Fruit fly (Drosophila melanogaster) whole organism, embryonic: Measurements from ENCODE around the gene p115.

Source experiments
- BEAF-32 ChIP-seq: fragments of 200-800 bp; sonication (Bioruptor generic); optimal IDR thresholded peaks from 3 replicates; lab custom pipeline; 2017; ENCODE audit warnings: missing biosample characterization, missing genetic modification characterization, mild to moderate bottlenecking, moderate library complexity, missing genetic modification reagents
- CG1024 ChIP-seq: fragments of 200-800 bp; sonication (Bioruptor generic); IDR thresholded peaks from 2 replicates; pipeline ENCODE4 v1.3.6; 2022; ENCODE audit warnings: missing biosample characterization, missing genetic modification characterization
- CG10366 ChIP-seq: fragments of 200-800 bp; sonication (Bioruptor generic); IDR thresholded peaks from 2 replicates; pipeline ENCODE4 v1.3.6; 2022; ENCODE audit warnings: missing biosample characterization, missing genetic modification characterization
- CG10654 ChIP-seq: fragments of 200-800 bp; sonication (Bioruptor generic); optimal IDR thresholded peaks from 2 replicates; lab custom pipeline; 2016; ENCODE audit warnings: missing biosample characterization, missing genetic modification characterization
- CG11696 ChIP-seq: fragments of 200-800 bp; sonication (Bioruptor generic); IDR thresholded peaks from 2 replicates; pipeline ENCODE4 v1.3.6; 2022; ENCODE audit warnings: missing biosample characterization, missing genetic modification characterization
- CG12236 ChIP-seq: fragments of 200-800 bp; sonication (Bioruptor generic); optimal IDR thresholded peaks from 2 replicates; lab custom pipeline; 2016; ENCODE audit warnings: missing biosample characterization, missing genetic modification characterization
- CG12769 ChIP-seq: fragments of 200-800 bp; sonication (Bioruptor generic); optimal IDR thresholded peaks from 2 replicates; lab custom pipeline; 2019; ENCODE audit warnings: missing biosample characterization, mild to moderate bottlenecking, missing genetic modification characterization, moderate library complexity
- CG13894 ChIP-seq: fragments of 200-800 bp; sonication (Bioruptor generic); optimal IDR thresholded peaks from 3 replicates; lab custom pipeline; 2018; ENCODE audit warnings: missing biosample characterization, mild to moderate bottlenecking, missing genetic modification characterization, moderate library complexity
- CG14667 ChIP-seq: fragments of 200-800 bp; sonication (Bioruptor generic); IDR thresholded peaks from 2 replicates; pipeline ENCODE4 v1.3.6; 2022; ENCODE audit warnings: missing biosample characterization, missing genetic modification characterization
- CG17361 ChIP-seq: fragments of 200-800 bp; sonication (Bioruptor generic); IDR thresholded peaks from 3 replicates; pipeline ENCODE4 v1.3.6; 2022; ENCODE audit warnings: missing biosample characterization, missing genetic modification characterization
- CG18011 ChIP-seq: fragments of 200-800 bp; sonication (Bioruptor generic); optimal IDR thresholded peaks from 2 replicates; lab custom pipeline; 2017; ENCODE audit warnings: missing biosample characterization, missing genetic modification characterization, mild to moderate bottlenecking, moderate library complexity, missing genotype
- CG30431 ChIP-seq: fragments of 200-800 bp; sonication (Bioruptor generic); optimal IDR thresholded peaks from 2 replicates; lab custom pipeline; 2017; ENCODE audit warnings: missing biosample characterization, missing genetic modification characterization
- CG3065 ChIP-seq: fragments of 200-800 bp; sonication (Bioruptor generic); optimal IDR thresholded peaks from 2 replicates; lab custom pipeline; 2016; ENCODE audit warnings: missing biosample characterization, missing genetic modification characterization
- CG31365 ChIP-seq: fragments of 200-800 bp; sonication (Bioruptor generic); optimal IDR thresholded peaks from 2 replicates; lab custom pipeline; 2018; ENCODE audit warnings: missing biosample characterization, mild to moderate bottlenecking, missing genetic modification characterization
- CG3281 ChIP-seq: fragments of 200-800 bp; sonication (Bioruptor generic); optimal IDR thresholded peaks from 3 replicates; lab custom pipeline; 2017; ENCODE audit warnings: missing biosample characterization, mild to moderate bottlenecking, missing genetic modification characterization
- CG4424 ChIP-seq: fragments of 200-800 bp; sonication (Bioruptor generic); optimal IDR thresholded peaks from 3 replicates; lab custom pipeline; 2016; ENCODE audit warnings: missing biosample characterization, missing genetic modification characterization
- CG4854 ChIP-seq: fragments of 200-800 bp; sonication (Bioruptor generic); optimal IDR thresholded peaks from 2 replicates; lab custom pipeline; 2016; ENCODE audit warnings: missing biosample characterization, missing genetic modification characterization, inconsistent platforms
- CG6683 ChIP-seq: fragments of 200-800 bp; sonication (Bioruptor generic); optimal IDR thresholded peaks from 2 replicates; lab custom pipeline; 2017; ENCODE audit warnings: missing biosample characterization, mild to moderate bottlenecking, missing genetic modification characterization, missing genetic modification reagents
- CG7963 ChIP-seq: fragments of 200-800 bp; sonication (Bioruptor generic); IDR thresholded peaks from 3 replicates; pipeline ENCODE4 v1.3.6; 2022; ENCODE audit warnings: missing biosample characterization, missing genetic modification characterization; ENCODE audit not compliant: partially characterized antibody
- CG9876 ChIP-seq: fragments of 200-800 bp; sonication (Bioruptor generic); optimal IDR thresholded peaks from 2 replicates; lab custom pipeline; 2016; ENCODE audit warnings: missing biosample characterization, missing genetic modification characterization
- Camta ChIP-seq: fragments of 200-800 bp; sonication (Bioruptor generic); optimal IDR thresholded peaks from 2 replicates; lab custom pipeline; 2016; ENCODE audit warnings: missing biosample characterization, missing genetic modification characterization
- D19A ChIP-seq: fragments of 200-800 bp; optimal IDR thresholded peaks from 3 replicates; lab custom pipeline; 2019; ENCODE audit warnings: missing biosample characterization, mild to moderate bottlenecking, missing genetic modification characterization, moderate library complexity
- Fer1 ChIP-seq: fragments of 200-800 bp; sonication (Bioruptor generic); optimal IDR thresholded peaks from 2 replicates; lab custom pipeline; 2017; ENCODE audit warnings: missing biosample characterization, mild to moderate bottlenecking, missing genetic modification characterization
- H2.0 ChIP-seq: fragments of 200-800 bp; sonication (Bioruptor generic); IDR thresholded peaks from 2 replicates; pipeline ENCODE4 v1.3.6; 2022; ENCODE audit warnings: missing biosample characterization, missing genetic modification characterization
- HHEX ChIP-seq: fragments of 200-800 bp; sonication (Bioruptor generic); optimal IDR thresholded peaks from 3 replicates; lab custom pipeline; 2017; ENCODE audit warnings: missing biosample characterization, mild to moderate bottlenecking, missing genetic modification characterization, missing genetic modification reagents
- Hmx ChIP-seq: fragments of 200-800 bp; sonication (Bioruptor generic); optimal IDR thresholded peaks from 2 replicates; lab custom pipeline; 2016; ENCODE audit warnings: missing biosample characterization, missing genetic modification characterization
- Jarid2 ChIP-seq: fragments of 200-800 bp; sonication (Bioruptor generic); optimal IDR thresholded peaks from 3 replicates; lab custom pipeline; 2017; ENCODE audit warnings: mild to moderate bottlenecking, missing biosample characterization, missing genetic modification reagents, missing genetic modification characterization
- Kr ChIP-seq: fragments of 200-800 bp; sonication (Bioruptor generic); optimal IDR thresholded peaks from 2 replicates; lab custom pipeline; 2017; ENCODE audit warnings: missing biosample characterization, mild to moderate bottlenecking, missing genetic modification characterization
- MTF-1 ChIP-seq: fragments of 200-800 bp; sonication (Bioruptor generic); optimal IDR thresholded peaks from 2 replicates; lab custom pipeline; 2018; ENCODE audit warnings: missing biosample characterization, mild to moderate bottlenecking, missing genetic modification characterization, borderline replicate concordance
- Meics ChIP-seq: fragments of 200-800 bp; sonication (Bioruptor generic); optimal IDR thresholded peaks from 2 replicates; lab custom pipeline; 2017; ENCODE audit warnings: missing biosample characterization, mild to moderate bottlenecking, missing genetic modification characterization
- Myb ChIP-seq: fragments of 200-800 bp; sonication (Bioruptor generic); optimal IDR thresholded peaks from 2 replicates; lab custom pipeline; 2016; ENCODE audit warnings: missing biosample characterization, missing genetic modification characterization
- NfI ChIP-seq: fragments of 200-800 bp; sonication (Bioruptor generic); optimal IDR thresholded peaks from 3 replicates; lab custom pipeline; 2018; ENCODE audit warnings: missing biosample characterization, mild to moderate bottlenecking, missing genetic modification characterization, moderate library complexity
- Oaz ChIP-seq: fragments of 200-800 bp; sonication (Bioruptor generic); IDR thresholded peaks from 2 replicates; pipeline ENCODE4 v1.3.6; 2022; ENCODE audit warnings: missing biosample characterization, missing genetic modification characterization
- Rfx ChIP-seq: fragments of 200-800 bp; sonication (Bioruptor generic); IDR thresholded peaks from 2 replicates; pipeline ENCODE4 v1.3.6; 2022; ENCODE audit warnings: missing biosample characterization, missing genetic modification characterization
- TFAM ChIP-seq: fragments of 200-800 bp; sonication (Bioruptor generic); optimal IDR thresholded peaks from 2 replicates; lab custom pipeline; 2017; ENCODE audit warnings: missing biosample characterization, missing genetic modification characterization, inconsistent platforms
- abd-A ChIP-seq: fragments of 200-800 bp; sonication (Bioruptor generic); optimal IDR thresholded peaks from 3 replicates; lab custom pipeline; 2019; ENCODE audit warnings: missing biosample characterization, mild to moderate bottlenecking, missing genetic modification characterization, moderate library complexity
- ase ChIP-seq: fragments of 200-800 bp; sonication (Bioruptor generic); IDR thresholded peaks from 3 replicates; pipeline ENCODE4 v1.3.6; 2022; ENCODE audit warnings: missing biosample characterization, missing genetic modification characterization
- cas ChIP-seq: fragments of 200-800 bp; sonication (Bioruptor generic); IDR thresholded peaks from 2 replicates; pipeline ENCODE4 v1.3.6; 2022; ENCODE audit warnings: missing biosample characterization, missing genetic modification characterization
- disco-r ChIP-seq: fragments of 200-800 bp; sonication (Bioruptor generic); optimal IDR thresholded peaks from 2 replicates; lab custom pipeline; 2016; ENCODE audit warnings: missing biosample characterization, missing genetic modification characterization
- lmd ChIP-seq: fragments of 200-800 bp; sonication (Bioruptor generic); IDR thresholded peaks from 2 replicates; pipeline ENCODE4 v1.3.6; 2022; ENCODE audit warnings: missing biosample characterization, missing genetic modification characterization
- mam ChIP-seq: fragments of 200-800 bp; sonication (Bioruptor generic); optimal IDR thresholded peaks from 3 replicates; lab custom pipeline; 2016; ENCODE audit warnings: missing biosample characterization, missing genetic modification characterization
- mirr ChIP-seq: fragments of 200-800 bp; sonication (Bioruptor generic); optimal IDR thresholded peaks from 3 replicates; lab custom pipeline; 2018; ENCODE audit warnings: missing biosample characterization, mild to moderate bottlenecking, missing genetic modification characterization
- pzg ChIP-seq: fragments of 200-800 bp; sonication (Bioruptor generic); optimal IDR thresholded peaks from 3 replicates; lab custom pipeline; 2018; ENCODE audit warnings: missing biosample characterization, mild to moderate bottlenecking, missing genetic modification characterization, moderate library complexity
- repo ChIP-seq: fragments of 200-800 bp; sonication (Bioruptor generic); optimal IDR thresholded peaks from 2 replicates; lab custom pipeline; 2016; ENCODE audit warnings: missing biosample characterization, missing genetic modification characterization
- shn ChIP-seq: fragments of 200-800 bp; sonication (Bioruptor generic); optimal IDR thresholded peaks from 3 replicates; lab custom pipeline; 2016; ENCODE audit warnings: missing biosample characterization, missing genetic modification characterization
- trh ChIP-seq: fragments of 200-800 bp; sonication (Bioruptor generic); optimal IDR thresholded peaks from 2 replicates; lab custom pipeline; 2016; ENCODE audit warnings: missing biosample characterization, missing genetic modification characterization
- ttk ChIP-seq: fragments of 200-800 bp; sonication (Bioruptor generic); IDR thresholded peaks from 2 replicates; pipeline ENCODE4 v2.1.2; 2022; ENCODE audit warnings: missing biosample characterization, missing genetic modification characterization
- vnd ChIP-seq: fragments of 200-800 bp; sonication (Bioruptor generic); IDR thresholded peaks from 3 replicates; pipeline ENCODE4 v1.3.6; 2022; ENCODE audit warnings: missing biosample characterization, missing genetic modification characterization; ENCODE audit not compliant: partially characterized antibody
- wdn ChIP-seq: fragments of 200-800 bp; sonication (Bioruptor generic); IDR thresholded peaks from 2 replicates; pipeline ENCODE4 v1.3.6; 2022; ENCODE audit warnings: missing biosample characterization, missing genetic modification characterization
- yki ChIP-seq: fragments of >200 bp; optimal IDR thresholded peaks from 3 replicates; lab custom pipeline; 2018

Gene p115

DNA sequence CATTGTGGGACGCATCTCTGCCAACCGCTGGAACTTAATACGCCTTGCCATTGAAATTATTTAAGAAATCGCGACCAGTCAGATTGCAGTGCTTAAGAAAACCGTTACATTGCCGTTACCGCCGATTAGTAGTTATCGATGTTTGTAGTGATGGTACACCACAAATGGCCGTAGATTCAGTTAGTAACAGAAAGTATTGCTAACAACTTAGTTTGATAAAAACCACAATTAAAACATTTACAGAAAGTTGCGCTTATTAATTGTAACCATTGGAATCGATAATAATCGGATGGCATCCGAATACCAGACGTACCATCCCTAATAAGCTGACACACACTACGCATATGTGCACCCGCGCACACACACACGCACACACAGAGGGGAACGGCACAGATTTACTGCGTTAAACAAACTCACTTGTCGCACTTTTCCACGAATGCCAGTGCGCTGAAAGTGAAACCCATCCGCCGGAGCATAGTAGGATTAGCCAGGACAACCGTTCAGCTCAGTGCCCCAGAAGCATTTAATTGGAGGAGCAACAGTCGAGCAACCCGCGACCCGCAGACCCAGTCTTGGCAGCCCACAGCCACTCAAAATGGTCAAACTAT is 26.4 kb downstream of the p115 start, which contains the start of the genes hdm and Ykt6 (continued):
- TF ChIP-seq shn (GFP tag; lab: Kevin White, UChicago) (peak; percentile 83), Myb (GFP tag; lab: Kevin White, UChicago) (peak; percentile 98), Kr (GFP tag; lab: Kevin White, UChicago) (no peak), CG18011 (GFP tag; lab: Kevin White, UChicago) (peak; percentile 61), ase (peak; percentile 59; the same call in 1 of the 3 replicates), CG7963 (peak; percentile 77), CG9876 (GFP tag; lab: Kevin White, UChicago) (peak; percentile 37), ttk (GFP tag; lab: Robert Waterston, UW) (peak; percentile 78), CG10654 (GFP tag; lab: Kevin White, UChicago) (peak; percentile 71), Meics (GFP tag; lab: Kevin White, UChicago) (no peak), Rfx (GFP tag; lab: Robert Waterston, UW) (peak; percentile 88), CG14667 (GFP tag; lab: Robert Waterston, UW) (peak; percentile 71), vnd (GFP tag; lab: Robert Waterston, UW) (peak; percentile 96), NfI (peak; percentile 63), Fer1 (peak; percentile 79), BEAF-32 (GFP tag; lab: Kevin White, UChicago) (peak; percentile 95), trh (GFP tag; lab: Kevin White, UChicago) (peak; percentile 34), CG12769 (tag; lab: Kevin White, UChicago) (no peak), CG4854 (GFP tag; lab: Kevin White, UChicago) (peak; percentile 28), abd-A (tag; lab: Kevin White, UChicago) (no peak), CG6683 (peak; percentile 7), cas (GFP tag; lab: Robert Waterston, UW) (peak; percentile 45; the same call in 1 of the 2 replicates), wdn (GFP tag; lab: Robert Waterston, UW) (peak; percentile 81), pzg (GFP tag; lab: Kevin White, UChicago) (peak; percentile 82), CG3065 (peak; percentile 38), CG12236 (peak; percentile 34), lmd (GFP tag; lab: Robert Waterston, UW) (no peak; the same call in none of the 2 replicates), CG13894 (tag; lab: Kevin White, UChicago) (no peak), CG30431 (GFP tag; lab: Kevin White, UChicago) (peak; percentile 42), Hmx (GFP tag; lab: Kevin White, UChicago) (peak; percentile 45), CG31365 (tag; lab: Kevin White, UChicago) (peak; percentile 36), yki (lab: Kevin White, UChicago) (no peak), CG17361 (GFP tag; lab: Robert Waterston, UW) (no peak; the same call in 2 of the 3 replicates), Camta (GFP tag; lab: Kevin White, UChicago) (peak; percentile 79), mirr (GFP tag; lab: Kevin White, UChicago) (no peak), Jarid2 (GFP tag; lab: Kevin White, UChicago) (no peak), CG1024 (GFP tag; lab: Robert Waterston, UW) (peak; percentile 56), TFAM (GFP tag; lab: Kevin White, UChicago) (no peak), HHEX (GFP tag; lab: Kevin White, UChicago) (no peak), mam (GFP tag; lab: Kevin White, UChicago) (peak; percentile 84), D19A (peak; percentile 59), H2.0 (GFP tag; lab: Robert Waterston, UW) (peak; percentile 83), repo (GFP tag; lab: Kevin White, UChicago) (peak; percentile 52), CG4424 (GFP tag; lab: Kevin White, UChicago) (peak; percentile 74), CG10366 (peak; percentile 70), Oaz (GFP tag; lab: Robert Waterston, UW) (0 out of 2 replicates have a peak, but pooled peaks have one; percentile 40), disco-r (peak; percentile 41), CG11696 (GFP tag; lab: Robert Waterston, UW) (peak; percentile 37; the same call in 1 of the 2 replicates), MTF-1 (GFP tag; lab: Kevin White, UChicago) (no peak), CG3281 (peak; percentile 64)
